Fruit fly (Drosophila melanogaster) whole organism, embryonic: ENCODE data around the gene Prp31.

Experiments used
- CG10654 ChIP-seq: fragments of 200-800 bp; sonication (Bioruptor generic); optimal IDR thresholded peaks from 2 replicates; lab custom pipeline; 2016; ENCODE audit warnings: missing biosample characterization, missing genetic modification characterization
- CG10979 ChIP-seq: fragments of 200-800 bp; sonication (Bioruptor generic); optimal IDR thresholded peaks from 2 replicates; lab custom pipeline; 2018; ENCODE audit warnings: missing biosample characterization, mild to moderate bottlenecking, missing genetic modification characterization, moderate library complexity
- CG11456 ChIP-seq: fragments of 200-800 bp; sonication (Bioruptor generic); IDR thresholded peaks from 3 replicates; pipeline ENCODE4 v1.3.6; 2022; ENCODE audit warnings: missing biosample characterization, missing genetic modification characterization
- CG11723 ChIP-seq: fragments of 200-800 bp; sonication (Bioruptor generic); optimal IDR thresholded peaks from 2 replicates; lab custom pipeline; 2017; ENCODE audit warnings: missing biosample characterization, mild to moderate bottlenecking, missing genetic modification characterization
- CG12219 ChIP-seq: fragments of 200-800 bp; sonication (Bioruptor generic); optimal IDR thresholded peaks from 3 replicates; lab custom pipeline; 2018; ENCODE audit warnings: missing biosample characterization, mild to moderate bottlenecking, missing genetic modification characterization
- CG13287 ChIP-seq: fragments of 200-800 bp; sonication (Bioruptor generic); IDR thresholded peaks from 2 replicates; pipeline ENCODE4 v1.3.6; 2022; ENCODE audit warnings: missing biosample characterization, missing genetic modification characterization; ENCODE audit not compliant: partially characterized antibody
- CG13296 ChIP-seq: fragments of 200-800 bp; sonication (Bioruptor generic); optimal IDR thresholded peaks from 3 replicates; lab custom pipeline; 2018; ENCODE audit warnings: missing biosample characterization, mild to moderate bottlenecking, missing genetic modification characterization
- CG15514 ChIP-seq: fragments of 200-800 bp; sonication (Bioruptor generic); optimal IDR thresholded peaks from 3 replicates; lab custom pipeline; 2017; ENCODE audit warnings: missing biosample characterization, missing genetic modification characterization, mild to moderate bottlenecking, moderate library complexity, missing genetic modification reagents
- CG15601 ChIP-seq: fragments of 200-800 bp; sonication (Bioruptor generic); optimal IDR thresholded peaks from 3 replicates; lab custom pipeline; 2019; ENCODE audit warnings: missing biosample characterization, mild to moderate bottlenecking, missing genetic modification characterization, moderate library complexity
- CG15696 ChIP-seq: fragments of 200-800 bp; sonication (Bioruptor generic); optimal IDR thresholded peaks from 2 replicates; lab custom pipeline; 2019; ENCODE audit warnings: missing biosample characterization, mild to moderate bottlenecking, missing genetic modification characterization, moderate library complexity
- CG16813 ChIP-seq: fragments of 200-800 bp; sonication (Bioruptor generic); IDR thresholded peaks from 3 replicates; pipeline ENCODE4 v1.3.6; 2022; ENCODE audit warnings: missing biosample characterization, missing genetic modification characterization; ENCODE audit not compliant: partially characterized antibody
- CG17186 ChIP-seq: fragments of 200-800 bp; sonication (Bioruptor generic); optimal IDR thresholded peaks from 3 replicates; lab custom pipeline; 2017; ENCODE audit warnings: missing biosample characterization, missing genetic modification reagents, missing genetic modification characterization
- CG17568 ChIP-seq: fragments of 200-800 bp; sonication (Bioruptor generic); optimal IDR thresholded peaks from 2 replicates; lab custom pipeline; 2018; ENCODE audit warnings: missing biosample characterization, mild to moderate bottlenecking, missing genetic modification characterization, moderate library complexity
- CG2199 ChIP-seq: fragments of 200-800 bp; sonication (Bioruptor generic); IDR thresholded peaks from 3 replicates; pipeline ENCODE4 v1.3.6; 2022; ENCODE audit warnings: missing biosample characterization, missing genetic modification characterization
- CG3407 ChIP-seq: fragments of 200-800 bp; sonication (Bioruptor generic); optimal IDR thresholded peaks from 2 replicates; lab custom pipeline; 2018; ENCODE audit warnings: missing biosample characterization, mild to moderate bottlenecking, missing genetic modification characterization
- CG34422 ChIP-seq: fragments of 200-800 bp; sonication (Bioruptor generic); IDR thresholded peaks from 3 replicates; pipeline ENCODE4 v1.3.6; 2022; ENCODE audit warnings: missing biosample characterization, missing genetic modification characterization
- CG3995 ChIP-seq: fragments of 200-800 bp; sonication (Bioruptor generic); optimal IDR thresholded peaks from 3 replicates; lab custom pipeline; 2016; ENCODE audit warnings: missing biosample characterization, missing genetic modification characterization
- CG6272 ChIP-seq: fragments of 200-800 bp; sonication (Bioruptor generic); IDR thresholded peaks from 2 replicates; pipeline ENCODE4 v1.3.6; 2022; ENCODE audit warnings: missing biosample characterization, missing genetic modification characterization
- CG7372 ChIP-seq: fragments of 200-800 bp; sonication (Bioruptor generic); IDR thresholded peaks from 2 replicates; pipeline ENCODE4 v1.3.6; 2022; ENCODE audit warnings: missing biosample characterization, missing genetic modification characterization
- CG9797 ChIP-seq: fragments of 200-800 bp; sonication (Bioruptor generic); optimal IDR thresholded peaks from 3 replicates; lab custom pipeline; 2018; ENCODE audit warnings: missing biosample characterization, mild to moderate bottlenecking, missing genetic modification characterization
- CHES-1-like ChIP-seq: fragments of 200-800 bp; sonication (Bioruptor generic); optimal IDR thresholded peaks from 2 replicates; lab custom pipeline; 2016; ENCODE audit warnings: missing biosample characterization, missing genetic modification characterization
- Dp ChIP-seq: fragments of 200-800 bp; sonication (Bioruptor generic); optimal IDR thresholded peaks from 2 replicates; lab custom pipeline; 2018; ENCODE audit warnings: missing biosample characterization, mild to moderate bottlenecking, missing genetic modification characterization, moderate library complexity
- Hmx ChIP-seq: fragments of 200-800 bp; sonication (Bioruptor generic); optimal IDR thresholded peaks from 2 replicates; lab custom pipeline; 2016; ENCODE audit warnings: missing biosample characterization, missing genetic modification characterization
- Kr ChIP-seq: fragments of 200-800 bp; sonication (Bioruptor generic); optimal IDR thresholded peaks from 2 replicates; lab custom pipeline; 2017; ENCODE audit warnings: missing biosample characterization, mild to moderate bottlenecking, missing genetic modification characterization
- MBD-R2 ChIP-seq: fragments of 200-800 bp; sonication (Bioruptor generic); IDR thresholded peaks from 2 replicates; pipeline ENCODE4 v1.3.6; 2022; ENCODE audit warnings: missing biosample characterization, missing genetic modification characterization
- NfI ChIP-seq: fragments of 200-800 bp; sonication (Bioruptor generic); optimal IDR thresholded peaks from 3 replicates; lab custom pipeline; 2018; ENCODE audit warnings: missing biosample characterization, mild to moderate bottlenecking, missing genetic modification characterization, moderate library complexity
- Oli ChIP-seq: fragments of 200-800 bp; sonication (Bioruptor generic); optimal IDR thresholded peaks from 2 replicates; lab custom pipeline; 2018; ENCODE audit warnings: missing biosample characterization, mild to moderate bottlenecking, missing genetic modification characterization, moderate library complexity
- Stat92E ChIP-seq, 3 experiments: fragments of >200 bp in 2 of 3; fragments of 200-800 bp in 1 of 3; sonication (Bioruptor generic) in 1 of 3; optimal IDR thresholded peaks; 2 replicates each; lab custom pipeline; 2017 to 2019; ENCODE audit warnings: missing biosample characterization in 3 of 3, missing genetic modification characterization in 3 of 3, mild to moderate bottlenecking in 1 of 3, moderate library complexity in 1 of 3
- Xbp1 ChIP-seq: fragments of 200-800 bp; sonication (Bioruptor generic); optimal IDR thresholded peaks from 3 replicates; lab custom pipeline; 2016; ENCODE audit warnings: missing biosample characterization, mild to moderate bottlenecking, missing genetic modification characterization
- Xrp1 ChIP-seq: fragments of 200-800 bp; sonication (Bioruptor generic); IDR thresholded peaks from 2 replicates; pipeline ENCODE4 v1.3.6; 2022; ENCODE audit warnings: missing biosample characterization, missing genetic modification characterization
- aop ChIP-seq: fragments of 200-800 bp; sonication (Bioruptor generic); IDR thresholded peaks from 2 replicates; pipeline ENCODE4 v1.3.6; 2022; ENCODE audit warnings: missing biosample characterization, missing genetic modification characterization
- bsh ChIP-seq, 2 experiments: fragments of 200-800 bp; sonication (Bioruptor generic); optimal IDR thresholded peaks; 2 replicates each; lab custom pipeline; 2017 to 2018; ENCODE audit warnings: mild to moderate bottlenecking in 2 of 2, missing biosample characterization in 2 of 2, missing genetic modification characterization in 2 of 2, moderate library complexity in 1 of 2
- cg ChIP-seq: fragments of 200-800 bp; sonication (Bioruptor generic); optimal IDR thresholded peaks from 3 replicates; lab custom pipeline; 2019; ENCODE audit warnings: missing biosample characterization, mild to moderate bottlenecking, missing genetic modification characterization, moderate library complexity
- dimm ChIP-seq: fragments of 200-800 bp; sonication (Bioruptor generic); IDR thresholded peaks from 2 replicates; pipeline ENCODE4 v1.3.6; 2022; ENCODE audit warnings: missing biosample characterization, missing genetic modification characterization
- dpn ChIP-seq, 2 experiments: fragments of 200-800 bp; sonication (Bioruptor generic); optimal IDR thresholded peaks; 3 replicates each; lab custom pipeline; 2016; ENCODE audit warnings: missing biosample characterization in 2 of 2, missing genetic modification characterization in 2 of 2
- gro ChIP-seq: fragments of 200-800 bp; sonication (Bioruptor generic); optimal IDR thresholded peaks from 2 replicates; lab custom pipeline; 2016; ENCODE audit warnings: missing biosample characterization, missing genetic modification characterization
- onecut ChIP-seq: fragments of 200-800 bp; sonication (Bioruptor generic); IDR thresholded peaks from 2 replicates; pipeline ENCODE4 v1.3.6; 2022; ENCODE audit warnings: missing biosample characterization, missing genetic modification characterization
- otp ChIP-seq: fragments of 200-800 bp; sonication (Bioruptor generic); IDR thresholded peaks from 3 replicates; pipeline ENCODE4, ENCODE4 v1.3.6; 2022; ENCODE audit warnings: missing biosample characterization, missing genetic modification characterization
- pita ChIP-seq: fragments of 200-800 bp; sonication (Bioruptor generic); optimal IDR thresholded peaks from 2 replicates; lab custom pipeline; 2017; ENCODE audit warnings: missing biosample characterization, mild to moderate bottlenecking, missing genetic modification characterization
- prd ChIP-seq, 3 experiments: fragments of >200 bp in 2 of 3; fragments of 200-800 bp in 1 of 3; sonication (Bioruptor generic) in 1 of 3; optimal IDR thresholded peaks in 2 of 3; IDR thresholded peaks in 1 of 3; 2 replicates in 2 of 3; 3 replicates in 1 of 3; pipeline versions ENCODE4 v1.3.6 to Lab custom; 2017 to 2022; ENCODE audit warnings: missing biosample characterization in 1 of 3, missing genetic modification characterization in 1 of 3
- pzg ChIP-seq: fragments of 200-800 bp; sonication (Bioruptor generic); optimal IDR thresholded peaks from 3 replicates; lab custom pipeline; 2018; ENCODE audit warnings: missing biosample characterization, mild to moderate bottlenecking, missing genetic modification characterization, moderate library complexity
- sens ChIP-seq: fragments of 200-800 bp; sonication (Bioruptor generic); peaks from one replicate; lab custom pipeline; 2016; ENCODE audit warnings: missing biosample characterization, missing genetic modification characterization
- sr ChIP-seq: fragments of 200-800 bp; sonication (Bioruptor generic); IDR thresholded peaks from 3 replicates; pipeline ENCODE4 v1.3.6; 2022; ENCODE audit warnings: missing biosample characterization, missing genetic modification characterization
- sug ChIP-seq: fragments of 200-800 bp; optimal IDR thresholded peaks from 2 replicates; lab custom pipeline; 2019; ENCODE audit warnings: missing biosample characterization, mild to moderate bottlenecking, missing genetic modification characterization, moderate library complexity
- tap ChIP-seq: fragments of 200-800 bp; optimal IDR thresholded peaks from 3 replicates; lab custom pipeline; 2019; ENCODE audit warnings: missing biosample characterization, mild to moderate bottlenecking, missing genetic modification characterization, moderate library complexity
- trem ChIP-seq: fragments of 200-800 bp; optimal IDR thresholded peaks from 3 replicates; lab custom pipeline; 2019; ENCODE audit warnings: missing biosample characterization, mild to moderate bottlenecking, missing genetic modification characterization, moderate library complexity
- unc-4 ChIP-seq: fragments of 200-800 bp; sonication (Bioruptor generic); IDR thresholded peaks from 2 replicates; pipeline ENCODE4 v1.3.6; 2022; ENCODE audit warnings: missing biosample characterization, missing genetic modification characterization; ENCODE audit not compliant: partially characterized antibody
- wdn ChIP-seq: fragments of 200-800 bp; sonication (Bioruptor generic); IDR thresholded peaks from 2 replicates; pipeline ENCODE4 v1.3.6; 2022; ENCODE audit warnings: missing biosample characterization, missing genetic modification characterization
- zen ChIP-seq: fragments of 200-800 bp; sonication (Bioruptor generic); optimal IDR thresholded peaks from 3 replicates; lab custom pipeline; 2018; ENCODE audit warnings: missing biosample characterization, mild to moderate bottlenecking, missing genetic modification characterization, moderate library complexity

Prp31 gene

dm6 chr3L:15161549-15161948 lies 2.6 kb downstream of the Prp31 start, which contains the start of gene CG6878 (continued):
- TF ChIP-seq MBD-R2 (GFP tag; lab: Robert Waterston, UW): peak; percentile 94
- peak; percentile 55 for TF ChIP-seq sug (tag; lab: Kevin White, UChicago)
- no peak for TF ChIP-seq aop (GFP tag; lab: Robert Waterston, UW)
- peak; percentile 94 for TF ChIP-seq cg (GFP tag; lab: Kevin White, UChicago)
- TF ChIP-seq Kr: no peak
- peak; percentile 8 for TF ChIP-seq CG10654 (GFP tag; lab: Kevin White, UChicago)
- TF ChIP-seq sens: peak; percentile 56
- TF ChIP-seq sr: no peak
- no peak for TF ChIP-seq CG7372 (GFP tag; lab: Robert Waterston, UW)
- peak; percentile 4 for TF ChIP-seq CG3407 (GFP tag; lab: Kevin White, UChicago)
- TF ChIP-seq CG6272 (GFP tag; lab: Robert Waterston, UW): no peak
- TF ChIP-seq CG11456 (GFP tag; lab: Robert Waterston, UW): peak; percentile 70; the same call in 2 of the 3 replicates
- TF ChIP-seq CG15696: peak; percentile 13
- no peak for TF ChIP-seq CG12219 (GFP tag; lab: Kevin White, UChicago)
- TF ChIP-seq CG2199 (GFP tag; lab: Robert Waterston, UW): no peak; the same call in 2 of the 3 replicates
- peak; percentile 42; the same call in 1 of the 2 replicates for TF ChIP-seq onecut (GFP tag; lab: Robert Waterston, UW)
- peak in 1 of 3 experiments; percentile 18 for TF ChIP-seq Stat92E (GFP tag; optimal IDR thresholded peaks at IDR 0.05; lab: Kevin White, UChicago)
- no peak for TF ChIP-seq CG11723 (GFP tag; lab: Kevin White, UChicago)
- TF ChIP-seq CG9797 (GFP tag; lab: Kevin White, UChicago): peak; percentile 33
- TF ChIP-seq Oli (tag; lab: Kevin White, UChicago): no peak
- TF ChIP-seq tap (tag; lab: Kevin White, UChicago): peak; percentile 32
- peak; percentile 37; the same call in 1 of the 3 replicates for TF ChIP-seq CG16813 (GFP tag; lab: Robert Waterston, UW)
- TF ChIP-seq CG34422: no peak; the same call in 2 of the 3 replicates
- TF ChIP-seq Xbp1 (GFP tag; lab: Kevin White, UChicago): peak; percentile 24
- no peak for TF ChIP-seq CG3995
- no peak for TF ChIP-seq CG17568 (GFP tag; lab: Kevin White, UChicago)
- no peak for TF ChIP-seq dimm (GFP tag; lab: Robert Waterston, UW)
- peak; percentile 74 for TF ChIP-seq trem
- TF ChIP-seq gro (GFP tag; lab: Kevin White, UChicago): no peak
- TF ChIP-seq bsh (GFP tag; optimal IDR thresholded peaks at IDR 0.05; lab: Kevin White, UChicago): peak in 1 of 2 experiments; percentile 11
- no peak for TF ChIP-seq wdn
- peak; percentile 8 for TF ChIP-seq CG10979 (tag; lab: Kevin White, UChicago)
- TF ChIP-seq CG15514 (GFP tag; lab: Kevin White, UChicago): peak; percentile 67
- TF ChIP-seq pzg (GFP tag; lab: Kevin White, UChicago): peak; percentile 78
- TF ChIP-seq NfI: peak; percentile 60
- TF ChIP-seq Dp (GFP tag; lab: Kevin White, UChicago): peak; percentile 95
- peak in 1 of 2 experiments; percentile 16 for TF ChIP-seq dpn (GFP tag; optimal IDR thresholded peaks at IDR 0.05; lab: Kevin White, UChicago)
- peak; percentile 34; the same call in 1 of the 2 replicates for TF ChIP-seq unc-4 (GFP tag; lab: Robert Waterston, UW)
- TF ChIP-seq CG13287 (GFP tag; lab: Robert Waterston, UW): peak; percentile 46; the same call in 1 of the 2 replicates
- TF ChIP-seq Xrp1: 0 out of 2 replicates have a peak, but pooled peaks have one; percentile 8
- peak; percentile 8 for TF ChIP-seq CHES-1-like
- peak; percentile 32 for TF ChIP-seq CG17186 (GFP tag; lab: Kevin White, UChicago)
- TF ChIP-seq CG13296 (GFP tag; lab: Kevin White, UChicago): peak; percentile 5
- TF ChIP-seq Hmx (GFP tag; lab: Kevin White, UChicago): no peak
- peak; percentile 37 for TF ChIP-seq CG15601 (tag; lab: Kevin White, UChicago)
- peak; percentile 25; the same call in 1 of the 3 replicates for TF ChIP-seq otp (GFP tag; lab: Robert Waterston, UW)
- no peak for TF ChIP-seq pita (GFP tag; lab: Kevin White, UChicago)
- no peak for TF ChIP-seq prd (optimal IDR thresholded peaks at IDR 0.05; lab: Kevin White, UChicago)
- TF ChIP-seq prd (GFP tag; IDR thresholded peaks at IDR 0.05; lab: Robert Waterston, UW): no peak
- TF ChIP-seq zen (tag; lab: Kevin White, UChicago): peak; percentile 4
